Worm (Caenorhabditis elegans): Measurements from ENCODE around the gene Y39A1A.3.

The Y39A1A.3 gene

ce11 chrIII:10552929-10553328, 43.4 kb downstream of the Y39A1A.3 start, which contains the start of gene T21C12.8:
TSS of gene T21C12.8 (minus strand) at chrIII:10553029.
- TF ChIP-seq hlh-6 (tag; optimal IDR thresholded peaks at IDR 0.05) (no peak), Y22D7AL.16 (tag; optimal IDR thresholded peaks at IDR 0.05) (no peak), ets-4 (tag; optimal IDR thresholded peaks at IDR 0.05) (no peak), rnt-1 (tag; optimal IDR thresholded peaks at IDR 0.05) (no peak), elt-2 (tag; optimal IDR thresholded peaks at IDR 0.05) (no peak), pat-9 (tag; optimal IDR thresholded peaks at IDR 0.05) (no peak), ztf-16 (tag; optimal IDR thresholded peaks at IDR 0.05) (no peak), nhr-11 (tag; optimal IDR thresholded peaks at IDR 0.05) (no peak), ttx-3 (tag; optimal IDR thresholded peaks at IDR 0.05) (no peak), pax-1 (tag; optimal IDR thresholded peaks at IDR 0.05) (no peak), elt-4 (tag; optimal IDR thresholded peaks at IDR 0.05) (no peak), ahr-1 (tag; optimal IDR thresholded peaks at IDR 0.05) (no peak), dmd-4 (tag; optimal IDR thresholded peaks at IDR 0.05; ENCODE audit: borderline replicate concordance) (no peak), syd-9 (tag; optimal IDR thresholded peaks at IDR 0.05) (no peak)

Data from whole organism, late embryonic.